Fruit fly (Drosophila melanogaster) whole organism, prepupa: ENCODE data around the gene Ntf-2.

ENCODE experiments used
- CG16779 ChIP-seq: fragments of 200-800 bp; sonication (Bioruptor generic); optimal IDR thresholded peaks from 3 replicates; lab custom pipeline; 2017; ENCODE audit warnings: missing biosample characterization, mild to moderate bottlenecking, missing genetic modification characterization
- CG32006 ChIP-seq: fragments of 200-800 bp; sonication (Bioruptor generic); optimal IDR thresholded peaks from 3 replicates; lab custom pipeline; 2017; ENCODE audit warnings: missing biosample characterization, mild to moderate bottlenecking, missing genetic modification characterization
- CG6808 ChIP-seq: fragments of 200-800 bp; sonication (Bioruptor generic); optimal IDR thresholded peaks from 3 replicates; lab custom pipeline; 2017; ENCODE audit warnings: missing biosample characterization, missing genetic modification characterization, mild to moderate bottlenecking, moderate library complexity, missing genetic modification reagents
- Eip78C ChIP-seq: fragments of 200-800 bp; sonication (Bioruptor generic); peaks from one replicate; lab custom pipeline; 2016; ENCODE audit warnings: missing biosample characterization, missing genetic modification characterization
- Hr38 ChIP-seq: sonication (Bioruptor generic); optimal IDR thresholded peaks from 2 replicates; lab custom pipeline; 2016; ENCODE audit warnings: missing biosample characterization, missing genetic modification characterization
- Smox ChIP-seq: fragments of 200-800 bp; sonication (Bioruptor generic); optimal IDR thresholded peaks from 3 replicates; lab custom pipeline; 2016; ENCODE audit warnings: missing biosample characterization, missing genetic modification characterization
- Sox102F ChIP-seq: fragments of 200-800 bp; sonication (Bioruptor generic); optimal IDR thresholded peaks from 2 replicates; lab custom pipeline; 2016; ENCODE audit warnings: missing biosample characterization, mild to moderate bottlenecking, missing genetic modification characterization
- eg ChIP-seq: fragments of 200-800 bp; sonication (Bioruptor generic); IDR thresholded peaks from 3 replicates; pipeline ENCODE4 v1.3.6; 2022; ENCODE audit warnings: missing biosample characterization, missing genetic modification characterization
- fkh ChIP-seq: fragments of 200-800 bp; sonication (Bioruptor generic); optimal IDR thresholded peaks from 3 replicates; lab custom pipeline; 2017; ENCODE audit warnings: missing biosample characterization, mild to moderate bottlenecking, missing genetic modification characterization, moderate library complexity
- net ChIP-seq: fragments of 200-800 bp; sonication (Bioruptor generic); optimal IDR thresholded peaks from 3 replicates; lab custom pipeline; 2016; ENCODE audit warnings: missing biosample characterization, missing genetic modification characterization
- spab ChIP-seq: fragments of 200-800 bp; sonication (Bioruptor generic); optimal IDR thresholded peaks from 2 replicates; lab custom pipeline; 2017; ENCODE audit warnings: missing biosample characterization, mild to moderate bottlenecking, missing genetic modification characterization, missing genetic modification reagents
- vri ChIP-seq: fragments of 200-800 bp; sonication (Bioruptor generic); optimal IDR thresholded peaks from 3 replicates; lab custom pipeline; 2016; ENCODE audit warnings: missing biosample characterization, mild to moderate bottlenecking, missing genetic modification characterization

dm6 chrX:21067908-21068307 is 32.6 kb downstream of the Ntf-2 start:
- TF ChIP-seq eg = peak; percentile 49; the same call in 2 of the 3 replicates
- TF ChIP-seq Hr38 = no peak
- TF ChIP-seq CG32006 (GFP tag; lab: Kevin White, UChicago) = peak; percentile 75
- no peak for TF ChIP-seq fkh (GFP tag; lab: Kevin White, UChicago)
- peak; percentile 25 for TF ChIP-seq Smox (GFP tag; lab: Kevin White, UChicago)
- TF ChIP-seq spab (GFP tag; lab: Kevin White, UChicago) = peak; percentile 47
- no peak for TF ChIP-seq vri (GFP tag; lab: Kevin White, UChicago)
- no peak for TF ChIP-seq CG16779 (tag; lab: Kevin White, UChicago)
- peak; percentile 54 for TF ChIP-seq CG6808
- TF ChIP-seq Sox102F (GFP tag; lab: Kevin White, UChicago) = no peak
- TF ChIP-seq Eip78C (GFP tag; lab: Kevin White, UChicago) = peak; percentile 77
- peak; percentile 51 for TF ChIP-seq net
